Worm (Caenorhabditis elegans): Measurements from ENCODE around the gene ZK938.3.
A peak's percentile ranks its signal among the peaks of the same experiment; 100 is the strongest.

ZK938.3 gene

DNA sequence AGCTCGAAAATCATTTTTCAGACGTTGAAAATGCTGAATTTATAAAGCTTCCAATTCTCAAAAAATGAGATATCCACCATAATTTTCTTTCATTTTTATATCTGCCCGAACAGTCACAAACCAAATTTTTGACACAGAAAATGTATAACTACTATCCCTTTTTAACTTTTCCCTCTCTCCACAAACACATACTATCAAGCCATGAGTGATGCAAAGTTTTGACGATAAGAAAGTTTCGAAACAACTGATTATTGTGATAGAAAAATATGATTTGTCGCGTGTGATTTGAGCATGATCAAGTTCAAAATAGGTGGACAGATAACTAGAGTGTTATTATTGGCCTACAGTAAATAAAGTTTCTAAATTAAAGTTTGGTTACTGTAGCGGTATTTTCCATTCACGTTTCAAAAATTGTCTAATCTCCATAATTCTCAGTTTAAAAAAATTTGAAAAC, 26.2 kb downstream of the ZK938.3 start, which contains the start of gene cyp-13A8:
Gene cyp-13A8, minus strand, starts transcription at position 51 of the 454 bp plus-strand sequence.
- TF ChIP-seq nhr-129 (tag; optimal IDR thresholded peaks at IDR 0.05), result peak; percentile 39
- peak; percentile 39 for TF ChIP-seq crh-2 (tag; optimal IDR thresholded peaks at IDR 0.05)
- TF ChIP-seq fos-1 (tag; optimal IDR thresholded peaks at IDR 0.05), result peak; percentile 94
- peak; percentile 90 for TF ChIP-seq sma-9 (GFP tag; optimal IDR thresholded peaks at IDR 0.05)
- no peak for TF ChIP-seq sma-9 (tag; optimal IDR thresholded peaks at IDR 0.05)
- TF ChIP-seq nhr-23 (tag; optimal IDR thresholded peaks at IDR 0.05), result no peak
- TF ChIP-seq peb-1 (tag; optimal IDR thresholded peaks at IDR 0.05), result no peak

- no peak for TF ChIP-seq aly-2 (tag; optimal IDR thresholded peaks at IDR 0.05)
- no peak for TF ChIP-seq sma-3 (GFP tag; optimal IDR thresholded peaks at IDR 0.05)
- no peak for TF ChIP-seq egl-27 (tag; optimal IDR thresholded peaks at IDR 0.05)
- TF ChIP-seq ztf-11 (tag; optimal IDR thresholded peaks at IDR 0.05), result no peak
- no peak for TF ChIP-seq unc-55 (GFP tag; optimal IDR thresholded peaks at IDR 0.05)
- no peak for TF ChIP-seq ztf-4 (tag; optimal IDR thresholded peaks at IDR 0.05)
- TF ChIP-seq crh-2 (tag; optimal IDR thresholded peaks at IDR 0.05), result no peak
- TF ChIP-seq C34F6.9 (tag; optimal IDR thresholded peaks at IDR 0.05), result no peak
- TF ChIP-seq mdl-1 (tag; optimal IDR thresholded peaks at IDR 0.05), result no peak
- TF ChIP-seq lin-13 (GFP tag; optimal IDR thresholded peaks at IDR 0.05), result no peak
- no peak for TF ChIP-seq unc-62 (GFP tag; optimal IDR thresholded peaks at IDR 0.05)
- TF ChIP-seq fos-1 (tag; optimal IDR thresholded peaks at IDR 0.05), result no peak
- TF ChIP-seq sem-4 (tag; optimal IDR thresholded peaks at IDR 0.05), result no peak
- no peak for TF ChIP-seq skn-1 (tag; optimal IDR thresholded peaks at IDR 0.05)
Observed at ce11 chrII:9803320-9803719, 30.4 kb downstream of the ZK938.3 start, which contains the start of gene cyp-13A7. Gene cyp-13A7 (plus strand): TSS chrII:9803620.

- TF ChIP-seq nhr-12 (tag; optimal IDR thresholded peaks at IDR 0.05) (no peak), F13H6.1 (tag; optimal IDR thresholded peaks at IDR 0.05) (no peak), unc-62 (GFP tag; optimal IDR thresholded peaks at IDR 0.05) (no peak), fos-1 (tag; optimal IDR thresholded peaks at IDR 0.05) (peak; percentile 62)
Observed at ce11 chrII:9802642-9803041, 31.1 kb downstream of the ZK938.3 start, which contains the start of gene cyp-13A6. Gene cyp-13A6 (minus strand): TSS chrII:9802821.

DNA sequence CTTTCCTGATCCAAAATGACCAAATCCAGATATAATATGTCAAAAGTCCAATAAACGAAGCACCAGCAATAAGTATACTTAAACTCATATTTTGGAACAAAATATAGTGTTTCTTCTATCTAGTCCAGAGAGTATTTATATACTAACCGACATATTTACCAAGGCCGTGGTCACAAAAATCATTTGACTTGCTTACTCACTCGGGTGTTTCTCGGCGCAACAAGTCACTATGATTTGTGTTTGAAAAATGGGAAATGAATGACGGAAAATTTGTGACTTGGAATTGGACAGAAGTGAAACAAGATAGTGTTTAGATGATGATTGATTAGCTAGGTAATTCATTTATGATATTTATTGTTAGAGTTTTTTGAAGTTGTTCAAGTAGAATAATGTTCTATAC, 33.5 kb downstream of the ZK938.3 start, which contains the start of gene cyp-13A5:
Gene cyp-13A5, minus strand, starts transcription at position 112 of the 400 bp plus-strand sequence.
- no peak for TF ChIP-seq nhr-77 (tag; optimal IDR thresholded peaks at IDR 0.05)
- TF ChIP-seq ztf-4 (tag; optimal IDR thresholded peaks at IDR 0.05), result no peak
- no peak for TF ChIP-seq lin-13 (GFP tag; optimal IDR thresholded peaks at IDR 0.05)
- TF ChIP-seq mbf-1 (tag; optimal IDR thresholded peaks at IDR 0.05), result no peak
- no peak for TF ChIP-seq unc-62 (GFP tag; optimal IDR thresholded peaks at IDR 0.05)
- TF ChIP-seq fos-1 (tag; optimal IDR thresholded peaks at IDR 0.05), result peak; percentile 92
- peak; percentile 68 for TF ChIP-seq sma-9 (GFP tag; optimal IDR thresholded peaks at IDR 0.05)
- no peak for TF ChIP-seq sma-9 (tag; optimal IDR thresholded peaks at IDR 0.05)
- TF ChIP-seq ama-1 (optimal IDR thresholded peaks at IDR 0.05), result no peak
- no peak for TF ChIP-seq unc-39 (tag; optimal IDR thresholded peaks at IDR 0.05)
- TF ChIP-seq zag-1 (tag; optimal IDR thresholded peaks at IDR 0.05), result no peak
- TF ChIP-seq nhr-129 (tag; optimal IDR thresholded peaks at IDR 0.05), result peak; percentile 53
- no peak for TF ChIP-seq ceh-82 (tag; optimal IDR thresholded peaks at IDR 0.05)
- no peak for TF ChIP-seq nhr-12 (tag; optimal IDR thresholded peaks at IDR 0.05)
- TF ChIP-seq blmp-1 (tag; optimal IDR thresholded peaks at IDR 0.05; ENCODE audit: insufficient read depth), result no peak
- no peak for TF ChIP-seq aly-2 (tag; optimal IDR thresholded peaks at IDR 0.05)
- TF ChIP-seq C34F6.9 (tag; optimal IDR thresholded peaks at IDR 0.05), result no peak
- TF ChIP-seq unc-55 (GFP tag; optimal IDR thresholded peaks at IDR 0.05), result no peak
- peak; percentile 68 for TF ChIP-seq sma-3 (GFP tag; optimal IDR thresholded peaks at IDR 0.05)
- no peak for TF ChIP-seq elt-3 (tag; optimal IDR thresholded peaks at IDR 0.05)
- no peak for TF ChIP-seq ztf-1 (GFP tag; conservative IDR thresholded peaks at IDR 0.05)
- TF ChIP-seq sem-4 (tag; optimal IDR thresholded peaks at IDR 0.05), result no peak
- TF ChIP-seq lin-11 (tag; optimal IDR thresholded peaks at IDR 0.05), result no peak
- TF ChIP-seq F13H6.1 (tag; optimal IDR thresholded peaks at IDR 0.05), result no peak
- no peak for TF ChIP-seq ceh-16 (tag; optimal IDR thresholded peaks at IDR 0.05)
- no peak for TF ChIP-seq nhr-25 (tag; optimal IDR thresholded peaks at IDR 0.05)

DNA sequence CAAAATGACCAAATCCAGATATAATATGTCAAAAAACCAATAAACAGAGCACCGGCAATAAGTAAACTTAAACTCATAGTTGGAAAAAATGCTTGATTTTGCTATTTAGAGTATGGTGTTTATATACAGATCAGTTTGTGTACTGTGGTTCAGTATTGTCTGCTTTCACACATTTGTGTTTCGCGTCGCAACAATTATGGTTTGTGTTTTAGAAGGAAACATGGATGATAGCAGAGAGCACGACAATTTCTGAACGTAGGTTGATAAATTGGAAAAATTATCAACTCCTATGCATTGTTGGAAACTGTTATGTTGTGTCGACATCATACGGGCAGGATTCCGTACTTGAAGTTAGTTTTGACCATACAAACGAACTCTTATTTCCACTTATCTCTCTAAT, 36.1 kb downstream of the ZK938.3 start, which contains the start of gene cyp-13A4:
Gene cyp-13A4, minus strand, starts transcription at position 77 of the 400 bp plus-strand sequence.
- TF ChIP-seq Y55F3AM.14 (GFP tag; optimal IDR thresholded peaks at IDR 0.05), result no peak
- peak; percentile 10 for TF ChIP-seq fos-1 (tag; optimal IDR thresholded peaks at IDR 0.05)
- peak; percentile 15 for TF ChIP-seq sma-9 (GFP tag; optimal IDR thresholded peaks at IDR 0.05)
- TF ChIP-seq sma-9 (tag; optimal IDR thresholded peaks at IDR 0.05), result no peak
